Worm (Caenorhabditis elegans): Measurements from ENCODE around the gene F44E2.6.

The F44E2.6 gene

DNA sequence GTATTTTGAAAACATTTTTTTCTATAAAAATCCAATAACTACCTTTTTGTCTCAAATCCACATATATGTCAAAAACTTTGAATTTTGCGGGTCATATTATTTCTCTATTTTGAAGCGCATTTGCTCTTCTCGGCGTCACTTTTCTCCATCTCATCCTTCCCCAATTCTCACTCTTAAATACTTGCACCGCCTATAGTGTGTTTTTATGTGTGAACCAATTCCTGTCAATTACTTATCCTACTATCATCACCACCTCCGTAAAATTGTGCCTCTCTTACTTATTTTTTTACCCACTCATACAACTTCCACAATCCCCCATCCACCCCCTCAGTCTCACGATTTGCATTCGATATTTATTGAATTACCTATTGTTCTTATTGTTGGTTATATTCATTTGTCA is 39.2 kb downstream of the F44E2.6 start:
- peak; percentile 54 for TF ChIP-seq aha-1 (tag)
- 0 out of 2 replicates have a peak, but pooled peaks have one; percentile 47 for TF ChIP-seq lim-7 (GFP tag; IDR thresholded peaks at IDR 0.05)
- TF ChIP-seq madf-5 (GFP tag; IDR thresholded peaks at IDR 0.05) = 0 out of 4 replicates have a peak, but pooled peaks of 1 of the 2 experiments have one; percentile 20
- no peak for TF ChIP-seq dpl-1 (GFP tag; optimal IDR thresholded peaks at IDR 0.05)
- TF ChIP-seq aly-2 (tag; optimal IDR thresholded peaks at IDR 0.05) = peak; percentile 33

DNA sequence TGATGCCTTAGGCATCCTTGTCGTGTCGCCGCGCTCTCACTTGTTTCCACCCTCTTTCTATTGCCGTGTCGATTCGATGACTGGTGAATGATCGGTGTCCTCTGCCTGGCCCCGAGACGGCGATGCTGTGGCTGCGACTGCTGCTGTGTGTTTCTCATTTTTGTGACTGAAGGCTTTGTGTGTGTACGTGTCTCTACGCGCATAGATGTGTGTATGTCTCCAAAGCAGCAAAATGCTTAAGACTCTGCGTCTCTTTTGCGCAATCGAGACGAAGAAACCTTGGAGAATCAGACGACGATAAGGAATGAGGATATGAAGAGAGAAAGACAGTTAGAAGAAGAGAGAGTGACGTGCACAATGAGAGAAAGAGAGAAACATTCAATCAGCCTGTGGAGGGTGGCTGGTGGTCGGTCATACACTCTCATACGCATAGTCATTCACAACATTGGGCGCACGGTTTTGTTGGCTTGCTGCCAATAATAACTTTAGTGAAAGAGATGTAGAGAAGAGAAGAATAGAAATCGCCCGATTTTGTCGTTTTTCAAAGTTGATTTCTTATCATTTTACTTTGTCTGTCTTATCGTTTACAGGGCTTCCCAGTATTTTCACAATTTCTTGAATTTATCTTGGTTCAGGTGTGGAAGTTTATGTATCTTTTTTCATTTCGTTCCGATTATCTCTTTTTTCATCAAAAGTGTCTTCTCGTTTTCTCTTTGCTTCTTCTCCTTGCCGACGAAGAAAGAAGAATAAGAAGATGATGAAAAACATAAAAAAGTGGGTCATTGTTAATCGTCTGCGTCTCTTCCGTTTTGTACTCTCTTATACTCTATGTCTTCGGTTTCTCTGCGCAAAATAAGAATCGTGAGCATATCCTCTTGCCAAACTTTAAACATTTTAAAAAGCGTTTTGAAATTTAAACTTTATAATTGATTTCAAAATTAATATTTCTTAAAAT is 42.9 kb downstream of the F44E2.6 start:
- TF ChIP-seq vab-7 (GFP tag; IDR thresholded peaks at IDR 0.05) = no peak
- TF ChIP-seq lin-1 (GFP tag; IDR thresholded peaks at IDR 0.05) = peak; percentile 75; the same call in 1 of the 2 replicates
- no peak for TF ChIP-seq ces-1 (GFP tag; optimal IDR thresholded peaks at IDR 0.05)
- TF ChIP-seq nhr-10 (tag; optimal IDR thresholded peaks at IDR 0.05) = peak; percentile 96
- no peak for TF ChIP-seq unc-39 (tag; optimal IDR thresholded peaks at IDR 0.05)
- TF ChIP-seq madf-9 (GFP tag; conservative IDR thresholded peaks at IDR 0.05) = no peak; the same call in 1 of the 2 replicates
- TF ChIP-seq tra-1 (GFP tag; IDR thresholded peaks at IDR 0.05) = peak; percentile 70
- no peak for TF ChIP-seq zip-11 (GFP tag; IDR thresholded peaks at IDR 0.05)
- peak; percentile 12; the same call in 1 of the 2 replicates for TF ChIP-seq ZK337.2 (GFP tag; IDR thresholded peaks at IDR 0.05)
- TF ChIP-seq fkh-10 (GFP tag; optimal IDR thresholded peaks at IDR 0.05) = peak; percentile 90
- TF ChIP-seq daf-12 (tag; optimal IDR thresholded peaks at IDR 0.05) = no peak
- TF ChIP-seq daf-8 (GFP tag; IDR thresholded peaks at IDR 0.05) = no peak
- peak; percentile 69 for TF ChIP-seq F10B5.3 (tag; optimal IDR thresholded peaks at IDR 0.05)
- TF ChIP-seq ZK546.5 (tag; optimal IDR thresholded peaks at IDR 0.05) = no peak
- peak; percentile 79 to 96 for TF ChIP-seq daf-16 (GFP tag; optimal IDR thresholded peaks at IDR 0.05)
- TF ChIP-seq daf-16 (tag; optimal IDR thresholded peaks at IDR 0.05) = peak; percentile 82
- peak; percentile 91 for TF ChIP-seq nhr-77 (tag; optimal IDR thresholded peaks at IDR 0.05)
- TF ChIP-seq dve-1 (tag; optimal IDR thresholded peaks at IDR 0.05; ENCODE audit: insufficient read depth) = peak; percentile 98
- TF ChIP-seq spr-3 (GFP tag; optimal IDR thresholded peaks at IDR 0.05) = peak; percentile 21
- TF ChIP-seq mxl-3 (GFP tag; optimal IDR thresholded peaks at IDR 0.05) = peak; percentile 86
- TF ChIP-seq jun-1 (tag; optimal IDR thresholded peaks at IDR 0.05) = peak; percentile 94
- TF ChIP-seq dmd-8 (GFP tag; IDR thresholded peaks at IDR 0.05) = no peak
- peak; percentile 68 for TF ChIP-seq lin-38 (GFP tag; IDR thresholded peaks at IDR 0.05)
- peak; percentile 92 for TF ChIP-seq egl-27 (tag; optimal IDR thresholded peaks at IDR 0.05)
- TF ChIP-seq lin-29 (GFP tag; IDR thresholded peaks at IDR 0.05) = peak; percentile 44; the same call in 1 of the 2 replicates
- 0 out of 2 replicates have a peak, but pooled peaks have one; percentile 12 for TF ChIP-seq arid-1 (GFP tag; conservative IDR thresholded peaks at IDR 0.05)
- TF ChIP-seq nhr-11 (tag; optimal IDR thresholded peaks at IDR 0.05) = peak; percentile 96
- peak; percentile 37 for TF ChIP-seq pqm-1 (tag; optimal IDR thresholded peaks at IDR 0.05)
- no peak for TF ChIP-seq zip-2 (tag; optimal IDR thresholded peaks at IDR 0.05)
- TF ChIP-seq nhr-42 (GFP tag; IDR thresholded peaks at IDR 0.05) = peak; percentile 59; the same call in 1 of the 2 replicates
- peak; percentile 82 for TF ChIP-seq F37D6.2 (tag; optimal IDR thresholded peaks at IDR 0.05)
- peak; percentile 58 for TF ChIP-seq dpl-1 (GFP tag; optimal IDR thresholded peaks at IDR 0.05)
- TF ChIP-seq php-3 (GFP tag; IDR thresholded peaks at IDR 0.05) = no peak
- peak; percentile 92 for TF ChIP-seq nhr-25 (tag; optimal IDR thresholded peaks at IDR 0.05; ENCODE audit: borderline replicate concordance, insufficient read depth)
- peak; percentile 77; the same call in 1 of the 2 replicates for TF ChIP-seq set-16 (GFP tag; IDR thresholded peaks at IDR 0.05)
- peak; percentile 97 for TF ChIP-seq mep-1 (tag; optimal IDR thresholded peaks at IDR 0.05)
- TF ChIP-seq hif-1 (tag; optimal IDR thresholded peaks at IDR 0.05) = peak; percentile 87 to 98
- peak; percentile 17; the same call in 1 of the 2 replicates for TF ChIP-seq Y75B8A.6 (GFP tag; IDR thresholded peaks at IDR 0.05)
- peak; percentile 29; the same call in 1 of the 2 replicates for TF ChIP-seq snpc-1.2 (GFP tag; IDR thresholded peaks at IDR 0.05)
- TF ChIP-seq lin-15B (tag; optimal IDR thresholded peaks at IDR 0.05) = no peak
- TF ChIP-seq rbr-2 (tag; optimal IDR thresholded peaks at IDR 0.05) = peak; percentile 95
- TF ChIP-seq lin-39 (tag; optimal IDR thresholded peaks at IDR 0.05) = peak; percentile 34
- peak; percentile 92 to 94 for TF ChIP-seq lsy-2 (tag; optimal IDR thresholded peaks at IDR 0.05)

All from whole organism, L4 larva.